Fruit fly (Drosophila melanogaster) whole organism, adult: ENCODE measurements around the gene CG34428.

Experiments used
- CG11617 ChIP-seq: fragments of 200-800 bp; sonication (Bioruptor generic); optimal IDR thresholded peaks from 2 replicates; lab custom pipeline; 2017; ENCODE audit warnings: mild to moderate bottlenecking, missing biosample characterization, missing genetic modification reagents, missing genetic modification characterization
- CG14711 ChIP-seq: fragments of 200-800 bp; sonication (Bioruptor generic); optimal IDR thresholded peaks from 2 replicates; lab custom pipeline; 2018; ENCODE audit warnings: missing biosample characterization, mild to moderate bottlenecking, missing genetic modification characterization, moderate library complexity
- CG1620 ChIP-seq: fragments of 200-800 bp; sonication (Bioruptor generic); optimal IDR thresholded peaks from 2 replicates; lab custom pipeline; 2016; ENCODE audit warnings: missing biosample characterization, missing genetic modification characterization
- CG33017 ChIP-seq: fragments of 200-800 bp; sonication (Bioruptor generic); optimal IDR thresholded peaks from 2 replicates; lab custom pipeline; 2018; ENCODE audit warnings: missing biosample characterization, mild to moderate bottlenecking, missing genetic modification characterization, moderate library complexity
- CG5204 ChIP-seq: fragments of 200-800 bp; sonication (Bioruptor generic); optimal IDR thresholded peaks from 2 replicates; lab custom pipeline; 2016; ENCODE audit warnings: missing biosample characterization, missing genetic modification characterization
- CG7045 ChIP-seq: fragments of 200-800 bp; sonication (Bioruptor generic); optimal IDR thresholded peaks from 2 replicates; lab custom pipeline; 2017; ENCODE audit warnings: missing biosample characterization, mild to moderate bottlenecking, missing genetic modification characterization
- CG7101 ChIP-seq: fragments of 200-800 bp; sonication (Bioruptor generic); optimal IDR thresholded peaks from 2 replicates; lab custom pipeline; 2018; ENCODE audit warnings: missing biosample characterization, mild to moderate bottlenecking, missing genetic modification characterization, moderate library complexity
- Clk ChIP-seq: fragments of 200-800 bp; sonication (Bioruptor generic); optimal IDR thresholded peaks from 2 replicates; lab custom pipeline; 2017; ENCODE audit warnings: missing biosample characterization, missing genetic modification characterization
- Crg-1 ChIP-seq: fragments of 200-800 bp; sonication (Bioruptor generic); optimal IDR thresholded peaks from 2 replicates; lab custom pipeline; 2016; ENCODE audit warnings: missing biosample characterization, missing genetic modification characterization
- Hr96 ChIP-seq: fragments of 200-800 bp; sonication (Bioruptor generic); optimal IDR thresholded peaks from 2 replicates; lab custom pipeline; 2016; ENCODE audit warnings: missing biosample characterization, missing genetic modification characterization
- Mnt ChIP-seq: fragments of 200-800 bp; sonication (Bioruptor generic); optimal IDR thresholded peaks from 2 replicates; lab custom pipeline; 2016; ENCODE audit warnings: missing biosample characterization, mild to moderate bottlenecking, missing genetic modification characterization
- bab1 ChIP-seq: fragments of 200-800 bp; sonication (Bioruptor generic); optimal IDR thresholded peaks from 3 replicates; lab custom pipeline; 2019; ENCODE audit warnings: missing biosample characterization, mild to moderate bottlenecking, missing genetic modification characterization, moderate library complexity
- cnc ChIP-seq, 2 experiments: fragments of >200 bp; optimal IDR thresholded peaks; 2 replicates each; lab custom pipeline; 2017
- ovo ChIP-seq: fragments of 200-800 bp; sonication (Bioruptor generic); optimal IDR thresholded peaks from 2 replicates; lab custom pipeline; 2016; ENCODE audit warnings: missing biosample characterization, missing genetic modification characterization
- pad ChIP-seq: fragments of 200-800 bp; sonication (Bioruptor generic); optimal IDR thresholded peaks from 3 replicates; lab custom pipeline; 2017; ENCODE audit warnings: missing biosample characterization, missing genetic modification characterization, mild to moderate bottlenecking, moderate library complexity, missing genetic modification reagents
- tj ChIP-seq: fragments of 200-800 bp; sonication (Bioruptor generic); optimal IDR thresholded peaks from 3 replicates; lab custom pipeline; 2017; ENCODE audit warnings: missing biosample characterization, mild to moderate bottlenecking, missing genetic modification characterization, moderate library complexity
- toe ChIP-seq: fragments of 200-800 bp; sonication (Bioruptor generic); optimal IDR thresholded peaks from 2 replicates; lab custom pipeline; 2016; ENCODE audit warnings: missing biosample characterization, missing genetic modification characterization

The CG34428 gene

dm6 chr3L:13108354-13108882, 46.9 kb downstream of the CG34428 start:
- no peak for TF ChIP-seq Mnt (GFP tag; lab: Kevin White, UChicago)
- no peak for TF ChIP-seq Crg-1 (GFP tag; lab: Kevin White, UChicago)
- TF ChIP-seq toe (GFP tag; lab: Kevin White, UChicago): no peak
- TF ChIP-seq tj: no peak
- TF ChIP-seq CG11617 (GFP tag; lab: Kevin White, UChicago): no peak
- TF ChIP-seq CG5204: no peak
- TF ChIP-seq CG1620: no peak
- TF ChIP-seq Hr96: no peak
- no peak for TF ChIP-seq CG33017 (tag; lab: Kevin White, UChicago)
- no peak for TF ChIP-seq cnc (optimal IDR thresholded peaks at IDR 0.05; lab: Kevin White, UChicago)
- TF ChIP-seq Clk (GFP tag; lab: Kevin White, UChicago): no peak
- TF ChIP-seq pad (GFP tag; lab: Kevin White, UChicago): no peak
- TF ChIP-seq CG7101: no peak
- no peak for TF ChIP-seq ovo
- no peak for TF ChIP-seq CG14711 (tag; lab: Kevin White, UChicago)

- TF ChIP-seq CG5204 (no peak), Clk (GFP tag; lab: Kevin White, UChicago) (no peak), toe (GFP tag; lab: Kevin White, UChicago) (no peak), CG1620 (no peak), ovo (no peak), CG7101 (no peak), tj (no peak), CG33017 (tag; lab: Kevin White, UChicago) (no peak), Hr96 (no peak), CG11617 (GFP tag; lab: Kevin White, UChicago) (no peak), cnc (optimal IDR thresholded peaks at IDR 0.05; lab: Kevin White, UChicago) (no peak), bab1 (GFP tag; lab: Kevin White, UChicago) (no peak), CG7045 (GFP tag; lab: Kevin White, UChicago) (no peak), pad (GFP tag; lab: Kevin White, UChicago) (no peak)
Observed at dm6 chr3L:13109362-13109761, 47.8 kb downstream of the CG34428 start.

- TF ChIP-seq CG33017 (tag; lab: Kevin White, UChicago) (no peak), Crg-1 (GFP tag; lab: Kevin White, UChicago) (no peak), ovo (no peak), toe (GFP tag; lab: Kevin White, UChicago) (no peak), Mnt (GFP tag; lab: Kevin White, UChicago) (no peak)
Observed at dm6 chr3L:13111422-13111821, 49.9 kb downstream of the CG34428 start.
